Worm (Caenorhabditis elegans) whole organism, L2 larva: Measurements from ENCODE around the gene D1014.13.

Source experiments
- aly-2 ChIP-seq: fragments of 150-350 bp; optimal IDR thresholded peaks from 2 replicates; lab custom pipeline; 2014; ENCODE audit warnings: missing biosample characterization, missing genetic modification characterization
- ceh-16 ChIP-seq: fragments of 150-350 bp; optimal IDR thresholded peaks from 2 replicates; lab custom pipeline; 2014; ENCODE audit warnings: missing biosample characterization, missing genetic modification characterization
- ceh-82 ChIP-seq: fragments of 150-350 bp; optimal IDR thresholded peaks from 2 replicates; lab custom pipeline; 2014; ENCODE audit warnings: missing biosample characterization, missing genetic modification characterization
- dmd-4 ChIP-seq: sonication (generic microtip); optimal IDR thresholded peaks from 2 replicates; lab custom pipeline; 2017; ENCODE audit warnings: missing biosample characterization, missing genetic modification characterization
- lin-39 ChIP-seq: fragments of 150-350 bp; optimal IDR thresholded peaks from 2 replicates; lab custom pipeline; 2014; ENCODE audit warnings: missing biosample characterization, missing genetic modification reagents, missing genetic modification characterization
- nhr-77 ChIP-seq: fragments of 150-350 bp; optimal IDR thresholded peaks from 2 replicates; lab custom pipeline; 2014; ENCODE audit warnings: missing biosample characterization, missing genetic modification characterization
- skn-1 ChIP-seq: sonication (generic microtip); optimal IDR thresholded peaks from 2 replicates; lab custom pipeline; 2017; ENCODE audit warnings: missing biosample characterization, missing genetic modification characterization
- unc-62 ChIP-seq: fragments of 150-350 bp; optimal IDR thresholded peaks from 2 replicates; lab custom pipeline; 2014; ENCODE audit warnings: missing biosample characterization, missing genetic modification reagents, missing genetic modification characterization
- ztf-11 ChIP-seq: sonication (generic microtip); optimal IDR thresholded peaks from 2 replicates; lab custom pipeline; 2017; ENCODE audit warnings: missing biosample characterization, missing genetic modification characterization

- TF ChIP-seq ztf-11 (tag; lab: Kevin White, UChicago) (no peak), dmd-4 (tag; lab: Kevin White, UChicago) (no peak), unc-62 (GFP tag; lab: Kevin White, UChicago) (no peak), skn-1 (no peak), aly-2 (tag; lab: Kevin White, UChicago) (no peak), lin-39 (tag; lab: Kevin White, UChicago) (no peak), ceh-82 (tag; lab: Kevin White, UChicago) (no peak), nhr-77 (no peak), ceh-16 (no peak)
Measured at ce11 chrV:8098239-8098638, 47.2 kb upstream of the D1014.13 start, which contains the start of gene str-145.
